Fruit fly (Drosophila melanogaster) whole organism, embryonic: ENCODE measurements around the gene CG31223.

Experiments
- B-H2 ChIP-seq: fragments of 200-800 bp; sonication (Bioruptor generic); optimal IDR thresholded peaks from 2 replicates; lab custom pipeline; 2018; ENCODE audit warnings: missing biosample characterization, mild to moderate bottlenecking, missing genetic modification characterization
- Bgb ChIP-seq: fragments of 200-800 bp; sonication (Bioruptor generic); IDR thresholded peaks from 2 replicates; pipeline ENCODE4 v1.3.6; 2022; ENCODE audit warnings: missing biosample characterization, missing genetic modification characterization; ENCODE audit not compliant: partially characterized antibody
- BtbVII ChIP-seq: fragments of 200-800 bp; sonication (Bioruptor generic); optimal IDR thresholded peaks from 3 replicates; lab custom pipeline; 2017; ENCODE audit warnings: missing biosample characterization, mild to moderate bottlenecking, missing genetic modification characterization
- CG10147 ChIP-seq: fragments of 200-800 bp; sonication (Bioruptor generic); optimal IDR thresholded peaks from 2 replicates; lab custom pipeline; 2019; ENCODE audit warnings: missing biosample characterization, mild to moderate bottlenecking, missing genetic modification characterization, moderate library complexity
- CG10267 ChIP-seq: fragments of 200-800 bp; sonication (Bioruptor generic); optimal IDR thresholded peaks from 2 replicates; lab custom pipeline; 2018; ENCODE audit warnings: missing biosample characterization, mild to moderate bottlenecking, missing genetic modification characterization, moderate library complexity
- CG10274 ChIP-seq: fragments of 200-800 bp; sonication (Bioruptor generic); optimal IDR thresholded peaks from 3 replicates; lab custom pipeline; 2017; ENCODE audit warnings: missing biosample characterization, mild to moderate bottlenecking, missing genetic modification characterization
- CG10431 ChIP-seq: fragments of 200-800 bp; sonication (Bioruptor generic); optimal IDR thresholded peaks from 3 replicates; lab custom pipeline; 2018; ENCODE audit warnings: missing biosample characterization, mild to moderate bottlenecking, missing genetic modification characterization
- CG11560 ChIP-seq: fragments of 200-800 bp; sonication (Bioruptor generic); IDR thresholded peaks from 3 replicates; pipeline ENCODE4 v1.3.6; 2022; ENCODE audit warnings: missing biosample characterization, missing genetic modification characterization
- CG12071 ChIP-seq: fragments of 200-800 bp; sonication (Bioruptor generic); optimal IDR thresholded peaks from 3 replicates; lab custom pipeline; 2018; ENCODE audit warnings: missing biosample characterization, mild to moderate bottlenecking, missing genetic modification characterization
- CG12659 ChIP-seq: fragments of 200-800 bp; sonication (Bioruptor generic); optimal IDR thresholded peaks from 3 replicates; lab custom pipeline; 2017; ENCODE audit warnings: mild to moderate bottlenecking, missing biosample characterization, missing genetic modification reagents, missing genetic modification characterization
- CG15479 ChIP-seq: fragments of 200-800 bp; sonication (Bioruptor generic); optimal IDR thresholded peaks from 3 replicates; lab custom pipeline; 2019; ENCODE audit warnings: missing biosample characterization, mild to moderate bottlenecking, missing genetic modification characterization, moderate library complexity
- CG18476 ChIP-seq: fragments of 200-800 bp; sonication (Bioruptor generic); optimal IDR thresholded peaks from 2 replicates; lab custom pipeline; 2016; ENCODE audit warnings: missing biosample characterization, mild to moderate bottlenecking, missing genetic modification characterization
- CG30020 ChIP-seq: fragments of 200-800 bp; optimal IDR thresholded peaks from 2 replicates; lab custom pipeline; 2019; ENCODE audit warnings: missing biosample characterization, mild to moderate bottlenecking, missing genetic modification characterization, moderate library complexity
- CG3065 ChIP-seq: fragments of 200-800 bp; sonication (Bioruptor generic); optimal IDR thresholded peaks from 2 replicates; lab custom pipeline; 2016; ENCODE audit warnings: missing biosample characterization, missing genetic modification characterization
- CG3163 ChIP-seq: fragments of 200-800 bp; sonication (Bioruptor generic); optimal IDR thresholded peaks from 3 replicates; lab custom pipeline; 2016; ENCODE audit warnings: missing biosample characterization, missing genetic modification characterization
- CG32767 ChIP-seq: fragments of 200-800 bp; sonication (Bioruptor generic); IDR thresholded peaks from 2 replicates; pipeline ENCODE4 v1.3.6; 2022; ENCODE audit warnings: missing biosample characterization, missing genetic modification characterization
- CG33557 ChIP-seq: fragments of 200-800 bp; sonication (Bioruptor generic); optimal IDR thresholded peaks from 2 replicates; lab custom pipeline; 2019; ENCODE audit warnings: missing biosample characterization, mild to moderate bottlenecking, missing genetic modification characterization, moderate library complexity
- CG3726 ChIP-seq: fragments of 200-800 bp; sonication (Bioruptor generic); IDR thresholded peaks from 3 replicates; pipeline ENCODE4, ENCODE4 v1.3.6; 2022; ENCODE audit warnings: missing biosample characterization, missing genetic modification characterization
- CG42726 ChIP-seq: fragments of 200-800 bp; sonication (Bioruptor generic); IDR thresholded peaks from 2 replicates; pipeline ENCODE4 v1.3.6; 2022; ENCODE audit warnings: missing biosample characterization, missing genetic modification characterization; ENCODE audit not compliant: partially characterized antibody
- CG5180 ChIP-seq: fragments of 200-800 bp; sonication (Bioruptor generic); optimal IDR thresholded peaks from 3 replicates; lab custom pipeline; 2017; ENCODE audit warnings: missing biosample characterization, missing genetic modification characterization, mild to moderate bottlenecking, moderate library complexity, missing genetic modification reagents
- CG5953 ChIP-seq: fragments of 200-800 bp; sonication (Bioruptor generic); IDR thresholded peaks from 2 replicates; pipeline ENCODE4 v1.3.6; 2022; ENCODE audit warnings: missing biosample characterization, missing genetic modification characterization
- CG6175 ChIP-seq: fragments of 200-800 bp; sonication (Bioruptor generic); IDR thresholded peaks from 3 replicates; pipeline ENCODE4 v1.3.6; 2022; ENCODE audit warnings: missing biosample characterization, missing genetic modification characterization
- CG7745 ChIP-seq: fragments of 200-800 bp; sonication (Bioruptor generic); optimal IDR thresholded peaks from 2 replicates; lab custom pipeline; 2018; ENCODE audit warnings: missing biosample characterization, mild to moderate bottlenecking, missing genetic modification characterization, moderate library complexity
- CG7963 ChIP-seq: fragments of 200-800 bp; sonication (Bioruptor generic); IDR thresholded peaks from 3 replicates; pipeline ENCODE4 v1.3.6; 2022; ENCODE audit warnings: missing biosample characterization, missing genetic modification characterization; ENCODE audit not compliant: partially characterized antibody
- CG9727 ChIP-seq: fragments of 200-800 bp; sonication (Bioruptor generic); optimal IDR thresholded peaks from 3 replicates; lab custom pipeline; 2017; ENCODE audit warnings: missing biosample characterization, mild to moderate bottlenecking, missing genetic modification characterization
- Chrac-16 ChIP-seq: fragments of 200-800 bp; sonication (Bioruptor generic); optimal IDR thresholded peaks from 3 replicates; lab custom pipeline; 2016; ENCODE audit warnings: missing biosample characterization, missing genetic modification characterization
- Deaf1 ChIP-seq: fragments of 200-800 bp; optimal IDR thresholded peaks from 3 replicates; lab custom pipeline; 2019; ENCODE audit warnings: missing biosample characterization, mild to moderate bottlenecking, missing genetic modification characterization, moderate library complexity
- Dip3 ChIP-seq: fragments of 200-800 bp; sonication (Bioruptor generic); optimal IDR thresholded peaks from 3 replicates; lab custom pipeline; 2016; ENCODE audit warnings: missing biosample characterization, missing genetic modification characterization
- Gug ChIP-seq: fragments of 200-800 bp; sonication (Bioruptor generic); IDR thresholded peaks from 4 replicates; pipeline ENCODE4 v1.3.6; 2022; ENCODE audit warnings: missing biosample characterization, missing genetic modification characterization
- HLH3B ChIP-seq: fragments of 200-800 bp; sonication (Bioruptor generic); IDR thresholded peaks from 2 replicates; pipeline ENCODE4 v1.3.6; 2022; ENCODE audit warnings: missing biosample characterization, missing genetic modification characterization
- Mes4 ChIP-seq: fragments of 200-800 bp; sonication (Bioruptor generic); optimal IDR thresholded peaks from 2 replicates; lab custom pipeline; 2016; ENCODE audit warnings: missing biosample characterization, missing genetic modification characterization
- Oaz ChIP-seq: fragments of 200-800 bp; sonication (Bioruptor generic); IDR thresholded peaks from 2 replicates; pipeline ENCODE4 v1.3.6; 2022; ENCODE audit warnings: missing biosample characterization, missing genetic modification characterization
- Pdp1 ChIP-seq, 2 experiments: fragments of 200-800 bp; sonication (Bioruptor generic); optimal IDR thresholded peaks; 3 replicates each; lab custom pipeline; 2016; ENCODE audit warnings: missing biosample characterization in 2 of 2, missing genetic modification characterization in 2 of 2, mild to moderate bottlenecking in 1 of 2, moderate library complexity in 1 of 2
- Ravus ChIP-seq: fragments of 200-800 bp; sonication (Bioruptor generic); IDR thresholded peaks from 2 replicates; pipeline ENCODE4 v1.3.6; 2022; ENCODE audit warnings: missing biosample characterization, missing genetic modification characterization
- Usf ChIP-seq: fragments of 200-800 bp; sonication (Bioruptor generic); optimal IDR thresholded peaks from 2 replicates; lab custom pipeline; 2017; ENCODE audit warnings: missing genotype, missing biosample characterization, missing genetic modification characterization
- cad ChIP-seq: fragments of >200 bp; optimal IDR thresholded peaks from 2 replicates; lab custom pipeline; 2017; ENCODE audit warnings: missing biosample characterization, missing genetic modification characterization
- caup ChIP-seq: fragments of 200-800 bp; sonication (Bioruptor generic); optimal IDR thresholded peaks from 3 replicates; lab custom pipeline; 2017; ENCODE audit warnings: missing biosample characterization, mild to moderate bottlenecking, missing genetic modification characterization, moderate library complexity; ENCODE audit not compliant: severe bottlenecking
- dpn ChIP-seq, 2 experiments: fragments of 200-800 bp; sonication (Bioruptor generic); optimal IDR thresholded peaks; 3 replicates each; lab custom pipeline; 2016; ENCODE audit warnings: missing biosample characterization in 2 of 2, missing genetic modification characterization in 2 of 2
- dysf ChIP-seq: fragments of 200-800 bp; sonication (Bioruptor generic); IDR thresholded peaks from 3 replicates; pipeline ENCODE4 v1.3.6; 2022; ENCODE audit warnings: missing biosample characterization, missing genetic modification characterization
- emc ChIP-seq: fragments of 200-800 bp; sonication (Bioruptor generic); optimal IDR thresholded peaks from 2 replicates; lab custom pipeline; 2016; ENCODE audit warnings: missing biosample characterization, missing genetic modification characterization
- ewg ChIP-seq: fragments of 200-800 bp; sonication (Bioruptor generic); optimal IDR thresholded peaks from 3 replicates; lab custom pipeline; 2017; ENCODE audit warnings: mild to moderate bottlenecking, missing biosample characterization, missing genetic modification reagents, missing genetic modification characterization
- exex ChIP-seq: fragments of 200-800 bp; sonication (Bioruptor generic); optimal IDR thresholded peaks from 4 replicates; lab custom pipeline; 2018; ENCODE audit warnings: missing biosample characterization, mild to moderate bottlenecking, missing genetic modification characterization, moderate library complexity
- gfzf ChIP-seq: fragments of 200-800 bp; sonication (Bioruptor generic); optimal IDR thresholded peaks from 2 replicates; lab custom pipeline; 2016; ENCODE audit warnings: missing biosample characterization, mild to moderate bottlenecking, missing genetic modification characterization, moderate library complexity
- mam ChIP-seq: fragments of 200-800 bp; sonication (Bioruptor generic); optimal IDR thresholded peaks from 3 replicates; lab custom pipeline; 2016; ENCODE audit warnings: missing biosample characterization, missing genetic modification characterization
- onecut ChIP-seq: fragments of 200-800 bp; sonication (Bioruptor generic); IDR thresholded peaks from 2 replicates; pipeline ENCODE4 v1.3.6; 2022; ENCODE audit warnings: missing biosample characterization, missing genetic modification characterization
- p53 ChIP-seq: fragments of 200-800 bp; sonication (Bioruptor generic); optimal IDR thresholded peaks from 2 replicates; lab custom pipeline; 2016; ENCODE audit warnings: missing biosample characterization, missing genetic modification characterization
- run ChIP-seq: fragments of 200-800 bp; sonication (Bioruptor generic); optimal IDR thresholded peaks from 3 replicates; lab custom pipeline; 2018; ENCODE audit warnings: missing biosample characterization, mild to moderate bottlenecking, missing genetic modification characterization
- sens-2 ChIP-seq: fragments of 200-800 bp; sonication (Bioruptor generic); IDR thresholded peaks from 2 replicates; pipeline ENCODE4 v1.3.6; 2022; ENCODE audit warnings: missing biosample characterization, missing genetic modification characterization
- tio ChIP-seq: fragments of 200-800 bp; sonication (Bioruptor generic); optimal IDR thresholded peaks from 2 replicates; lab custom pipeline; 2017; ENCODE audit warnings: missing biosample characterization, missing genetic modification characterization, inconsistent platforms

Gene CG31223

dm6 chr3R:20829416-20830131 lies 1.4 kb upstream of the CG31223 start (continued):
- TF ChIP-seq caup (GFP tag; lab: Kevin White, UChicago) (peak; percentile 40), Usf (GFP tag; lab: Kevin White, UChicago) (no peak), emc (GFP tag; lab: Kevin White, UChicago) (no peak), Dip3 (GFP tag; lab: Kevin White, UChicago) (no peak), CG42726 (GFP tag; lab: Robert Waterston, UW) (no peak), dpn (GFP tag; optimal IDR thresholded peaks at IDR 0.05; lab: Kevin White, UChicago) (no peak), run (tag; lab: Kevin White, UChicago) (no peak), Bgb (peak; percentile 59; the same call in 1 of the 2 replicates), CG10267 (peak; percentile 12), CG3163 (GFP tag; lab: Kevin White, UChicago) (no peak), Pdp1 (GFP tag; optimal IDR thresholded peaks at IDR 0.05; lab: Kevin White, UChicago) (peak in 1 of 2 experiments; percentile 30), CG7963 (GFP tag; lab: Robert Waterston, UW) (no peak), CG7745 (tag; lab: Kevin White, UChicago) (no peak), CG30020 (tag; lab: Kevin White, UChicago) (no peak), CG3726 (no peak), onecut (GFP tag; lab: Robert Waterston, UW) (no peak), CG6175 (0 out of 3 replicates have a peak, but pooled peaks have one; percentile 41), CG15479 (GFP tag; lab: Kevin White, UChicago) (peak; percentile 79), CG9727 (peak; percentile 63), CG12071 (no peak), gfzf (no peak), tio (GFP tag; lab: Kevin White, UChicago) (no peak), CG10147 (GFP tag; lab: Kevin White, UChicago) (peak; percentile 32), cad (no peak), CG5953 (GFP tag; lab: Robert Waterston, UW) (no peak), CG5180 (GFP tag; lab: Kevin White, UChicago) (no peak), HLH3B (GFP tag; lab: Robert Waterston, UW) (no peak), dysf (GFP tag; lab: Robert Waterston, UW) (peak; percentile 22; the same call in 2 of the 3 replicates), CG33557 (GFP tag; lab: Kevin White, UChicago) (no peak), Mes4 (no peak), CG10431 (no peak), sens-2 (GFP tag; lab: Robert Waterston, UW) (no peak), exex (no peak), mam (no peak), Oaz (GFP tag; lab: Robert Waterston, UW) (no peak), CG10274 (GFP tag; lab: Kevin White, UChicago) (no peak), CG12659 (GFP tag; lab: Kevin White, UChicago) (peak; percentile 33), CG32767 (GFP tag; lab: Robert Waterston, UW) (peak; percentile 46; the same call in 1 of the 2 replicates), CG11560 (tag; lab: Robert Waterston, UW) (no peak), CG18476 (no peak), Gug (peak; percentile 14; the same call in 1 of the 4 replicates), p53 (GFP tag; lab: Kevin White, UChicago) (no peak), Chrac-16 (GFP tag; lab: Kevin White, UChicago) (no peak), Ravus (GFP tag; lab: Robert Waterston, UW) (no peak), B-H2 (GFP tag; lab: Kevin White, UChicago) (peak; percentile 60), CG3065 (GFP tag; lab: Kevin White, UChicago) (no peak), Deaf1 (no peak), ewg (GFP tag; lab: Kevin White, UChicago) (peak; percentile 54), BtbVII (GFP tag; lab: Kevin White, UChicago) (no peak)
